Worm (Caenorhabditis elegans) whole organism, L4 larva: ENCODE results near the gene F58A4.6.

Experiments
- aly-2 ChIP-seq: sonication (generic microtip); optimal IDR thresholded peaks from 2 replicates; lab custom pipeline; 2018; ENCODE audit warnings: missing biosample characterization, missing genetic modification characterization
- ama-1 ChIP-seq: fragments of 150-350 bp; optimal IDR thresholded peaks from 2 replicates; lab custom pipeline; 2014; ENCODE audit warnings: inconsistent platforms, mixed read lengths
- lsy-2 ChIP-seq, 2 experiments: fragments of 150-350 bp in 1 of 2; sonication (generic microtip) in 1 of 2; optimal IDR thresholded peaks; 2 replicates each; lab custom pipeline; 2014 to 2017; ENCODE audit warnings: missing biosample characterization in 2 of 2, missing genetic modification characterization in 2 of 2
- snpc-1.2 ChIP-seq: fragments of 200-800 bp; sonication (Bioruptor generic); IDR thresholded peaks from 2 replicates; pipeline ENCODE4 v1.3.6; 2022; ENCODE audit warnings: missing genetic modification reagents, missing genetic modification characterization, missing compliant biosample characterization
- unc-62 ChIP-seq, 3 experiments: fragments of 150-350 bp in 1 of 3; sonication (generic microtip); optimal IDR thresholded peaks in 2 of 3; peaks in 1 of 3; 1 replicate in 1 of 3; 2 replicates in 2 of 3; lab custom pipeline; 2014 to 2017; ENCODE audit warnings: missing biosample characterization in 3 of 3, missing genetic modification characterization in 3 of 3, missing genetic modification reagents in 3 of 3, missing genotype in 1 of 3
- zip-2 ChIP-seq: fragments of 150-350 bp; optimal IDR thresholded peaks from 2 replicates; lab custom pipeline; 2014; ENCODE audit warnings: missing biosample characterization, missing genetic modification characterization

DNA sequence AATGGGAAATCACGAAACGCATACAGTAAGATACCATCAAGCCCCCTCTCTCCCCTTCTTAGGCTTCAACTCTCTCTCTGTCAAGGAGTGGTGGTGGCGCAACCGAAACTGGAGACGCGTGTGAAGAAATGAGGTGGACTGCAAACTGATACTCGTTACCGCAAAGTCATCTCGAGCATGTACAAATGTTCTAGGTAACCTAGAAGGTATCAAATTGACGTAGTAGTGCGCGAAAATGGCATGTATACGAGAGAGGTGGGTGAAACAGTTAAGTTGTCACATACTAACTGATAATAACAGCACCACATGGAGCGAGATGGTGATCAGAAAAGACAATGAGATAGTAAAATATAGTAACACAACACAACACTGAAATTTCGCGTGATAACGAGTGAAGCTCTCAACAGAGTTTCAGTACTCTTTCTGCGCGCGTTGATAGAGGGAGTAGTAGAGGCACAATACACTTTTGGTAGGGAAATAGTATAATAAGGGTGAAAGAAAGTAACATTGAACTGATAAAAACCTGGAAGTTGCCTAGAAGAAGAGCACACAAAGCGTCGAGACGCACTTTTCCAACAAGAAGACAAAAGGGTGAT lies 24.0 kb downstream of the F58A4.6 start:
- TF ChIP-seq unc-62 (GFP tag; optimal IDR thresholded peaks at IDR 0.05 in 1 of 2; lab: Kevin White, UChicago) (peak in 1 of 2 experiments; percentile 82), unc-62 (tag; optimal IDR thresholded peaks at IDR 0.05; lab: Kevin White, UChicago) (no peak), lsy-2 (tag; optimal IDR thresholded peaks at IDR 0.05; lab: Kevin White, UChicago) (no peak), zip-2 (no peak), ama-1 (lab: Kevin White, UChicago) (no peak), snpc-1.2 (no peak), aly-2 (no peak)
